Worm (Caenorhabditis elegans): ENCODE data around the gene rpl-37.

rpl-37 gene

ce11 chrIII:3480950-3481349, 47.5 kb upstream of the rpl-37 start:
- no peak for TF ChIP-seq sptf-1 (tag; optimal IDR thresholded peaks at IDR 0.05)
- TF ChIP-seq nhr-84 (tag; optimal IDR thresholded peaks at IDR 0.05): no peak
- peak; percentile 96 for TF ChIP-seq blmp-1 (tag; optimal IDR thresholded peaks at IDR 0.05)
- TF ChIP-seq nhr-12 (tag; optimal IDR thresholded peaks at IDR 0.05): no peak
- no peak for TF ChIP-seq lin-13 (GFP tag; optimal IDR thresholded peaks at IDR 0.05)
- no peak for TF ChIP-seq hpl-2 (GFP tag; optimal IDR thresholded peaks at IDR 0.05)
- peak; percentile 6 for TF ChIP-seq mep-1 (tag; optimal IDR thresholded peaks at IDR 0.05)
- no peak for TF ChIP-seq unc-30 (tag; optimal IDR thresholded peaks at IDR 0.05)
- no peak for TF ChIP-seq nhr-28 (tag; optimal IDR thresholded peaks at IDR 0.05)
- TF ChIP-seq lin-39 (tag; optimal IDR thresholded peaks at IDR 0.05): no peak
- TF ChIP-seq tbx-2 (tag; optimal IDR thresholded peaks at IDR 0.05): no peak
- no peak for TF ChIP-seq pqm-1 (tag; optimal IDR thresholded peaks at IDR 0.05)
- no peak for TF ChIP-seq C16A3.4 (tag; optimal IDR thresholded peaks at IDR 0.05)
- no peak for TF ChIP-seq ceh-88 (GFP tag; IDR thresholded peaks at IDR 0.05)
- no peak for TF ChIP-seq nhr-85 (tag)

ce11 chrIII:3482291-3482690, 46.2 kb upstream of the rpl-37 start, which contains the start of gene C34C12.6:
Gene C34C12.6 (plus strand): TSS chrIII:3482591.
- TF ChIP-seq nhr-85 (tag): peak; percentile 46
- no peak for TF ChIP-seq sox-4 (tag; optimal IDR thresholded peaks at IDR 0.05)

- peak; percentile 61 for TF ChIP-seq nhr-85 (tag)
- TF ChIP-seq efl-1 (optimal IDR thresholded peaks at IDR 0.05): no peak
- peak in 1 of 2 experiments; percentile 2 for TF ChIP-seq efl-1 (GFP tag; optimal IDR thresholded peaks at IDR 0.05 in 1 of 2)
- no peak for TF ChIP-seq unc-62 (GFP tag; optimal IDR thresholded peaks at IDR 0.05)
- TF ChIP-seq pqm-1 (tag; optimal IDR thresholded peaks at IDR 0.05): no peak
Observed at ce11 chrIII:3484995-3485394, 43.4 kb upstream of the rpl-37 start.

- TF ChIP-seq ztf-11 (tag; optimal IDR thresholded peaks at IDR 0.05) (no peak), C16A3.4 (tag; optimal IDR thresholded peaks at IDR 0.05) (no peak), nhr-76 (tag; optimal IDR thresholded peaks at IDR 0.05) (no peak), aha-1 (tag; optimal IDR thresholded peaks at IDR 0.05) (no peak), nhr-11 (tag; optimal IDR thresholded peaks at IDR 0.05) (no peak), nhr-19 (GFP tag; conservative IDR thresholded peaks at IDR 0.05) (no peak), nhr-77 (tag; optimal IDR thresholded peaks at IDR 0.05) (no peak), ceh-88 (GFP tag; IDR thresholded peaks at IDR 0.05) (no peak), C04F5.9 (tag; optimal IDR thresholded peaks at IDR 0.05) (no peak), irx-1 (tag; optimal IDR thresholded peaks at IDR 0.05) (no peak), ceh-8 (GFP tag; optimal IDR thresholded peaks at IDR 0.05) (no peak), F16B12.6 (tag; optimal IDR thresholded peaks at IDR 0.05) (no peak), fkh-4 (tag; optimal IDR thresholded peaks at IDR 0.05; ENCODE audit: borderline replicate concordance) (no peak), ztf-4 (tag; optimal IDR thresholded peaks at IDR 0.05) (no peak), nhr-90 (tag; optimal IDR thresholded peaks at IDR 0.05; ENCODE audit: poor library complexity) (no peak)
Observed at ce11 chrIII:3486055-3486454, 42.4 kb upstream of the rpl-37 start.

ce11 chrIII:3487133-3487532, 41.3 kb upstream of the rpl-37 start:
- peak in 1 of 6 experiments; percentile 62 for TF ChIP-seq elt-3 (tag; optimal IDR thresholded peaks at IDR 0.05)
- no peak for TF ChIP-seq C34B4.2 (tag; optimal IDR thresholded peaks at IDR 0.05)
- TF ChIP-seq blmp-1 (tag; optimal IDR thresholded peaks at IDR 0.05): peak; percentile 92

ce11 chrIII:3488224-3488623, 40.2 kb upstream of the rpl-37 start, which contains the start of gene C34C12.7:
Gene C34C12.7 (minus strand): TSS chrIII:3488341.
- no peak for TF ChIP-seq ceh-8 (GFP tag; optimal IDR thresholded peaks at IDR 0.05)
- TF ChIP-seq ama-1 (optimal IDR thresholded peaks at IDR 0.05): no peak
- TF ChIP-seq lin-35 (GFP tag; optimal IDR thresholded peaks at IDR 0.05): peak in 1 of 2 experiments; percentile 35
- no peak for TF ChIP-seq sup-37 (GFP tag; optimal IDR thresholded peaks at IDR 0.05)
- no peak for TF ChIP-seq efl-1 (optimal IDR thresholded peaks at IDR 0.05)
- TF ChIP-seq efl-1 (GFP tag; optimal IDR thresholded peaks at IDR 0.05 in 1 of 2): peak; percentile 50 to 91
- TF ChIP-seq unc-30 (tag; optimal IDR thresholded peaks at IDR 0.05): no peak
- TF ChIP-seq dpl-1 (GFP tag; optimal IDR thresholded peaks at IDR 0.05): peak in 1 of 3 experiments; percentile 10
- TF ChIP-seq nhr-19 (GFP tag; conservative IDR thresholded peaks at IDR 0.05): no peak
- no peak for TF ChIP-seq xbp-1 (tag; optimal IDR thresholded peaks at IDR 0.05)
